Worm (Caenorhabditis elegans) whole organism, L4 larva: ENCODE measurements around the gene mig-10.

Experiments
- R02D3.7 ChIP-seq: fragments of 150-350 bp; sonication (generic microtip); optimal IDR thresholded peaks from 3 replicates; lab custom pipeline; 2014; ENCODE audit warnings: missing biosample characterization, missing genetic modification characterization
- ama-1 ChIP-seq: fragments of 150-350 bp; optimal IDR thresholded peaks from 2 replicates; lab custom pipeline; 2014; ENCODE audit warnings: inconsistent platforms, mixed read lengths
- lin-39 ChIP-seq: fragments of 150-350 bp; optimal IDR thresholded peaks from 2 replicates; lab custom pipeline; 2014; ENCODE audit warnings: missing biosample characterization, missing genetic modification reagents, missing genetic modification characterization
- lir-3 ChIP-seq: sonication (generic microtip); optimal IDR thresholded peaks from 2 replicates; lab custom pipeline; 2016; ENCODE audit warnings: mild to moderate bottlenecking, missing genetic modification characterization, missing compliant biosample characterization
- lsy-2 ChIP-seq, 2 experiments: fragments of 150-350 bp in 1 of 2; sonication (generic microtip) in 1 of 2; optimal IDR thresholded peaks; 2 replicates each; lab custom pipeline; 2014 to 2017; ENCODE audit warnings: missing biosample characterization in 2 of 2, missing genetic modification characterization in 2 of 2

ce11 chrIII:8300860-8301396 is 22.0 kb downstream of the mig-10 start:
- no peak for TF ChIP-seq lin-39 (tag; lab: Kevin White, UChicago)
- TF ChIP-seq ama-1 (lab: Kevin White, UChicago): no peak
- TF ChIP-seq lsy-2 (tag; optimal IDR thresholded peaks at IDR 0.05; lab: Kevin White, UChicago): no peak
- no peak for TF ChIP-seq lir-3 (tag; lab: Kevin White, UChicago)
- no peak for TF ChIP-seq R02D3.7 (tag; lab: Kevin White, UChicago)
